Fruit fly (Drosophila melanogaster): ENCODE measurements around the gene CG3081.

Gene CG3081

dm6 chrX:4614325-4614724 is 29.5 kb downstream of the CG3081 start (continued):
- TF ChIP-seq Bdp1 (GFP tag; optimal IDR thresholded peaks at IDR 0.05) (no peak), Meics (GFP tag; optimal IDR thresholded peaks at IDR 0.05) (peak; percentile 41), CG12071 (GFP tag; optimal IDR thresholded peaks at IDR 0.05) (no peak), fd102C (GFP tag; optimal IDR thresholded peaks at IDR 0.05) (no peak), NK7.1 (GFP tag; optimal IDR thresholded peaks at IDR 0.05) (no peak), CG6683 (GFP tag; optimal IDR thresholded peaks at IDR 0.05) (no peak), Dip3 (GFP tag; optimal IDR thresholded peaks at IDR 0.05) (peak; percentile 31), pb (GFP tag; optimal IDR thresholded peaks at IDR 0.05) (no peak), CG14965 (GFP tag; optimal IDR thresholded peaks at IDR 0.05; ENCODE audit: borderline replicate concordance) (no peak), cas (GFP tag; IDR thresholded peaks at IDR 0.05) (peak; percentile 53; the same call in 1 of the 2 replicates), CG7372 (GFP tag; IDR thresholded peaks at IDR 0.05) (no peak), CG30403 (GFP tag; optimal IDR thresholded peaks at IDR 0.05) (no peak), cato (GFP tag; optimal IDR thresholded peaks at IDR 0.05; ENCODE audit: borderline replicate concordance) (no peak), MTF-1 (GFP tag; optimal IDR thresholded peaks at IDR 0.05; ENCODE audit: borderline replicate concordance) (no peak), bsh (GFP tag; optimal IDR thresholded peaks at IDR 0.05) (peak in 1 of 2 experiments; percentile 5), CG33557 (GFP tag; optimal IDR thresholded peaks at IDR 0.05) (no peak), Gug (GFP tag; IDR thresholded peaks at IDR 0.05) (no peak), CG10274 (GFP tag; optimal IDR thresholded peaks at IDR 0.05) (no peak), Lim3 (GFP tag; IDR thresholded peaks at IDR 0.05) (no peak), mam (GFP tag; optimal IDR thresholded peaks at IDR 0.05) (peak; percentile 26), Dfd (GFP tag; optimal IDR thresholded peaks at IDR 0.05) (no peak), CG17912 (GFP tag; optimal IDR thresholded peaks at IDR 0.05) (no peak), H2.0 (GFP tag; IDR thresholded peaks at IDR 0.05) (peak; percentile 42), gt (GFP tag; IDR thresholded peaks at IDR 0.05) (no peak), Atf6 (GFP tag; IDR thresholded peaks at IDR 0.05) (peak; percentile 32; the same call in 1 of the 2 replicates), CG3838 (GFP tag; optimal IDR thresholded peaks at IDR 0.05) (no peak), zfh1 (GFP tag; IDR thresholded peaks at IDR 0.05) (peak; percentile 59; the same call in 2 of the 3 replicates), tgo (GFP tag; IDR thresholded peaks at IDR 0.05) (peak; percentile 29; the same call in 1 of the 3 replicates), Dll (GFP tag; IDR thresholded peaks at IDR 0.05; ENCODE audit: partially characterized antibody) (no peak), mirr (GFP tag; optimal IDR thresholded peaks at IDR 0.05) (no peak), CG14860 (GFP tag; IDR thresholded peaks at IDR 0.05; ENCODE audit: partially characterized antibody) (no peak), CG7556 (GFP tag; optimal IDR thresholded peaks at IDR 0.05) (no peak), repo (GFP tag; optimal IDR thresholded peaks at IDR 0.05) (no peak), CG9727 (GFP tag; optimal IDR thresholded peaks at IDR 0.05) (peak; percentile 18), Ssrp (tag; optimal IDR thresholded peaks at IDR 0.05) (no peak), CrebB (tag; optimal IDR thresholded peaks at IDR 0.05) (no peak), Bgb (GFP tag; IDR thresholded peaks at IDR 0.05; ENCODE audit: partially characterized antibody) (no peak), kni (GFP tag; optimal IDR thresholded peaks at IDR 0.05) (no peak), stc (GFP tag; IDR thresholded peaks at IDR 0.05) (no peak), CG12391 (tag; optimal IDR thresholded peaks at IDR 0.05) (peak; percentile 2), Usf (GFP tag; optimal IDR thresholded peaks at IDR 0.05) (no peak), CG9876 (GFP tag; optimal IDR thresholded peaks at IDR 0.05) (no peak), ind (GFP tag; optimal IDR thresholded peaks at IDR 0.05) (no peak), CG10462 (GFP tag; optimal IDR thresholded peaks at IDR 0.05) (no peak), ewg (GFP tag; optimal IDR thresholded peaks at IDR 0.05) (no peak), oc (tag; optimal IDR thresholded peaks at IDR 0.05) (no peak), row (GFP tag; IDR thresholded peaks at IDR 0.05) (peak; percentile 66), CG15479 (GFP tag; optimal IDR thresholded peaks at IDR 0.05) (no peak), sna (GFP tag; IDR thresholded peaks at IDR 0.05; ENCODE audit: partially characterized antibody) (no peak), Stat92E (GFP tag; optimal IDR thresholded peaks at IDR 0.05) (no peak), run (tag; optimal IDR thresholded peaks at IDR 0.05) (no peak)

Measured in whole organism, embryonic.